Fruit fly (Drosophila melanogaster) S2 (cell line): ENCODE measurements around the gene Hers.
A peak's percentile ranks its signal among the peaks of the same experiment; 100 is the strongest.

Experiments used
- CG8478 ChIP-seq: fragments of >200 bp; optimal IDR thresholded peaks from 2 replicates; lab custom pipeline; 2018
- CTCF ChIP-seq, 2 experiments: fragments of >200 bp; optimal IDR thresholded peaks; 2 replicates each; lab custom pipeline; 2018

Gene Hers

DNA sequence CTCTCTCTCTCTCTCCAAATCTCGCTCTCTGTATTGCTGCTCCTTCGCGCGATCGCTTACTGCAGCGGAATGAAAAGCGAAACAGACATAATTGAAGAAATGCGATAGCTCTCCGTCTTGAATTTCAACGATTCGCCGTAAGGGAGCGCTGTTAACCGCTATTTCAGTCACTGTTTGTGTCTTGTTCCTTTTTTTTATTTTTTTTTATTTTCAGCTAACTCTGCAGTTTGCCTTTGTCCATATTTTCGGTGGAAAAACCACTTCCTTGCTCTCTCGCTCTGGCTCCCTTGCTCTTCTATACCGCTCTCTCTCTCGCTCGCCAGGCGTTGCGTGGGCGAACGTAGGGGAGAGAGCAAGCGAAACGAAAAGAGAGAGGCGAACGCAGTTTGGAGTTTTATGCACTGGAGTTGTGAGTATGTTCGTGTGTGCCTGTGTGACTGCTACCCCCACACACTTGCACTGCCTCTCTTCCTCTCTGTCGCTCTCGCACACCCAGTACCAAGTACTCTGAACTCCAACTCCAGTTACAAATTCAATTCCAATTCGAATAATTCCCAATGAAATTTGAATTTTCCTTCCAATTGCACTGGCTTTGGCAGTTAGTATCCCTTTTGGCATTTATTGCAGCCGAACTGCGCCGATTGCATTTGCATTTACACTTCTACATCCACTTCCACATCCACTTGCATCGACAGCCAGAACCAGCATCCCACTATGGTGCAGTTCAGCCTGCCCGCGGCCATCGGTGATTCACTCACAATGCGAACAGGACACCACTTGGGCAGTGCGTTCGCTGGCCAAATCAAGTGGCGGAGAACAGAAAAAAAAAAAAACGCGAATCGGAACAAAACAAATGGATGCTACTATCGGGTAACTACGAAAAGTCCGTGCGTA is 14.6 kb upstream of the Hers start:
- TF ChIP-seq CG8478 (lab: Kevin White, UChicago), result no peak
- peak; percentile 52 to 60 for TF ChIP-seq CTCF (optimal IDR thresholded peaks at IDR 0.05; lab: Kevin White, UChicago)

- peak; percentile 74 to 76 for TF ChIP-seq CTCF (optimal IDR thresholded peaks at IDR 0.05; lab: Kevin White, UChicago)
- no peak for TF ChIP-seq CG8478 (lab: Kevin White, UChicago)
These were observed 14.0 kb upstream of the Hers start, which contains the start of the genes pico and Nup205 for dm6 chrX:19851989-19852307. TSS of gene pico (minus strand) at chrX:19852059. TSS of gene Nup205 (plus strand) at chrX:19852214.

- no peak for TF ChIP-seq CTCF (optimal IDR thresholded peaks at IDR 0.05; lab: Kevin White, UChicago)
- TF ChIP-seq CG8478 (lab: Kevin White, UChicago), result no peak
These were observed 6.6 kb upstream of the Hers start for dm6 chrX:19859331-19859730.

DNA sequence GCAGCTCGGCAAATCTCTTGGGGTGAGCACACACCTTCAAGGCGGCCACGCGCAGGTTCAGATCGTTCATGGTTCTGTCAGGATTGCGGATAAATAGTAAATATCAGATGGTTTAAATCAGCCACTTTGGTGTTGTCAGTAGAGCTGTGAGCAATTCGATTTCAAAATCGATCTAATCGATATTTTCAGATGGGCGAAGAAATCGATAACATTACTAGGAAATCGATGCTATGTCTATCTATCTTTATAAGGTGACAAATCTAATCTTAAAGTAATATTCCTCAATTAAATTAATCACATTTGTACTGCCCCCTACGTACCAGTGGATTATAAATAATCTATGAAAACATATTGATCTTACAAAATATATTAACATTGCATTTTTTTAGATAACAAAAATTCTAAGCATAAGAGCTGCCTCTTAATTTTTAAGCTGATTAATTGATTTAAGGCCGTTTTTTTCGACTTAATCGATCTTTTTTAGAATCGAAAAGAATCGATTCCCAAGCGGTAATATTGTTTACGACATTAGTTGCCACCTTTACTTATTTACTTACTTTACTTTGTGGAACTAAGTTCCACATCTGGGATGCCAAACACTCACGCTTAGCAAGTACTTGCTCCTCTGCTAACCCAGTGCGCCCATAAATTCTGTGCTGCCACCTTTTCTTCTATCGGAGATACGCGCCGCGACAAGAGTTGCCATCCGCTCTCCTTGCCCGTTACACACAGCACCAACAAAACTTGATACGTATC is 379 bp upstream of the Hers start, which contains the start of gene THADA:
THADA (minus strand) TSS at position 136 of the 756 bp plus-strand sequence.
- TF ChIP-seq CG8478 (lab: Kevin White, UChicago) (no peak), CTCF (optimal IDR thresholded peaks at IDR 0.05; lab: Kevin White, UChicago) (peak; percentile 75 to 79)

DNA sequence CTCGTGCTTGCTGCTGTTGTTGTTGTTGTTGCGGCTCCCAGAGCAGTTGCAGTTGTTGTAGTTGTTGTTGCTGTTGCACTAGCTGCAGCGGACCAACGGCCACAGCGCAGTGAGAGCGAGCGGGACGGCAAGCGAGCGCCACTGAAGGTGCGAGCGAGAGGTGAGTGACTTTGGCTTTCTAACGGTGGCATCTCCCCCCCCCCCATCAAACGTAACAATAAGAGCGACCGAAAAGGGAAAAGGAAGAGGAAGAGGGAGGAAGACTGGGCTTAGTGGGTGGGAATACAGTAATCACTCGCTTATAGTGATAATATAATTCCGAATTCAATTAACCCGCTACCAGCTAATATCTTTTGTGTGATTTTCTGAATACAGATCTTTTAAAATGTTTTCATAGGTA is 1.1 kb downstream of the Hers start:
- TF ChIP-seq CG8478 (lab: Kevin White, UChicago) (no peak), CTCF (optimal IDR thresholded peaks at IDR 0.05; lab: Kevin White, UChicago) (no peak)

DNA sequence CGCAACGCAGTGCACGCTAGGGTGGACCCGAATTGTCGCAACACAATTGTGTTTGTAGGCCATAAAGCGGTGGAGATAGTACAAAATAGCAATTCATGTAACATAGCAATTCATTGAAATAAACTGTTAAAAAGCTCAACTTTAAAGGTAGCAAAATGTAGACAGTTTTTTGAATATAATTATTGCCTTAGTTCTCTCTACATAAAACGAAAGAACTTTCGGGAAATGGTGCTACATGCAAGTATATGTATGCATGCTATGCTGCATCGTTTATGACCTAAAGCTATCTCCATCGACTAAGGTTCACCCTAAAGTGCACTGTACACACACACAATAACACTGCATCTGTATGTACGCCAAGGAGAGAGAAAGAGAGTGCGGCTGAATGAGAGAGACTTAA is 9.1 kb downstream of the Hers start:
- no peak for TF ChIP-seq CTCF (optimal IDR thresholded peaks at IDR 0.05; lab: Kevin White, UChicago)
- no peak for TF ChIP-seq CG8478 (lab: Kevin White, UChicago)

DNA sequence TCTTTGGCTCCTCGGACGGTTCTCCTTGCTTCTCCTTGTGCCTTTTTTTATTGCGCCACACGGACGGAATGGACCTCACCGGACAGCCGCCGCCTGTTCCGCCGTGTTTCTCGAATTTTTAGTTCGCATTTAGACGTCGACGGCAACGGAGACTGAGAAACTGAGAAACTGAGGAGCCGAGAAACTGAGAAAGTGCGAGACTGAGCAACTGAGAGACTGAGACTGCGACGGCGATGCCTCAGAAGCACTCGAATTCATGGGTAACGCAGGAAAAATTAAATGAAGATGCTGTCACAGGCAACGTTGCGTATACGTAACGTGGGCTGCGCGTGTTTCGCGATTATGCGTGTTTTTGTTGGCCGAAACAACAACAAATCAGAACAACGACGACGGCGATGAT is 9.7 kb downstream of the Hers start:
- TF ChIP-seq CG8478 (lab: Kevin White, UChicago), result no peak
- TF ChIP-seq CTCF (optimal IDR thresholded peaks at IDR 0.05; lab: Kevin White, UChicago), result no peak

dm6 chrX:19876836-19877468 is 11.0 kb downstream of the Hers start:
- TF ChIP-seq CTCF (optimal IDR thresholded peaks at IDR 0.05; lab: Kevin White, UChicago), result no peak
- TF ChIP-seq CG8478 (lab: Kevin White, UChicago), result no peak

- no peak for TF ChIP-seq CTCF (optimal IDR thresholded peaks at IDR 0.05; lab: Kevin White, UChicago)
- no peak for TF ChIP-seq CG8478 (lab: Kevin White, UChicago)
These were observed 12.6 kb downstream of the Hers start for dm6 chrX:19878342-19879204.

DNA sequence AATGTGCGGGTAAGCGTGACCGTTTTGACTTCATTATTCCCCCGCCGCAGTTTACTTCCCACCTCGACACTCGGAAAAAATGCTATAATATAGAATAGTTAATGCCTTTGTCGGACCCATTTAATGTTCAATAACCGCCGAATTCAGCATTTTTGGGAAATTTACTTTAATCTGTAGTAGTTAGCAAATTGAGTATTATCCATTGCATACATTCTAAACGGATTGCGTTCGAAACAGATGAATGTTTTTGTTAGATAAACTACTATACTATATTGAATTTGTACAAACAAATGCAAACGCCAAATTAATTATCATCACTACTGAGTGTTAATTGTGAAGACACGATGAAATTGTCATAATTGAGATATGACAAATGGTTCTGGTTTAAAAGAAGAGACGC is 18.3 kb downstream of the Hers start:
- no peak for TF ChIP-seq CG8478 (lab: Kevin White, UChicago)
- no peak for TF ChIP-seq CTCF (optimal IDR thresholded peaks at IDR 0.05; lab: Kevin White, UChicago)

DNA sequence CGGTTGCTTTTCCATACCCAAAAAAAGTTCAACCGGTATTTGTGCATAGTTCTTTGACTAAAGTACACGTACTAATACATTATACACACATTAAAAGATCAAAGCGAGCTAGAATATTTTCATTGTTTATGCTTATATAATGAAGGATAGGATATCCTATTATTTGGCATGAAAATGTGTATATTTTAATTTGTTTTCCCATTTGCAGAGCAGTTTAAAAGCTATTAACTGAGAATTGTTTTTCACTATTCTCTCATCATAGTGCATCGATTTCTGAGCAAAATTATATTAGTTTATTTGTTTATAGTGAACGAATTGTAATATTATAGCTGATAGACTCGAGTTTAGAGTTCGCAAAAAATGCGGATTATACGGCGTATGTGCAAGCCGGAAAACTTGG is 20.6 kb downstream of the Hers start:
- no peak for TF ChIP-seq CG8478 (lab: Kevin White, UChicago)
- TF ChIP-seq CTCF (optimal IDR thresholded peaks at IDR 0.05; lab: Kevin White, UChicago), result no peak

- TF ChIP-seq CG8478 (lab: Kevin White, UChicago), result no peak
- peak in 1 of 2 experiments; percentile 7 for TF ChIP-seq CTCF (optimal IDR thresholded peaks at IDR 0.05; lab: Kevin White, UChicago)
These were observed 21.3 kb downstream of the Hers start for dm6 chrX:19886936-19887934.
